Fruit fly (Drosophila melanogaster) whole organism, embryonic: ENCODE results near the gene Bacc.

Source experiments
- Atf6 ChIP-seq: fragments of 200-800 bp; sonication (Bioruptor generic); IDR thresholded peaks from 2 replicates; pipeline ENCODE4 v1.3.6; 2022; ENCODE audit warnings: missing biosample characterization, missing genetic modification characterization
- B-H1 ChIP-seq: fragments of 200-800 bp; sonication (Bioruptor generic); IDR thresholded peaks from 3 replicates; pipeline ENCODE4 v1.3.6; 2022; ENCODE audit warnings: missing biosample characterization, missing genetic modification characterization
- Bgb ChIP-seq: fragments of 200-800 bp; sonication (Bioruptor generic); IDR thresholded peaks from 2 replicates; pipeline ENCODE4 v1.3.6; 2022; ENCODE audit warnings: missing biosample characterization, missing genetic modification characterization; ENCODE audit not compliant: partially characterized antibody
- CG10147 ChIP-seq: fragments of 200-800 bp; sonication (Bioruptor generic); optimal IDR thresholded peaks from 2 replicates; lab custom pipeline; 2019; ENCODE audit warnings: missing biosample characterization, mild to moderate bottlenecking, missing genetic modification characterization, moderate library complexity
- CG10565 ChIP-seq: fragments of 200-800 bp; sonication (Bioruptor generic); optimal IDR thresholded peaks from 3 replicates; lab custom pipeline; 2016; ENCODE audit warnings: missing biosample characterization, mild to moderate bottlenecking, missing genetic modification characterization
- CG12942 ChIP-seq: fragments of 200-800 bp; sonication (Bioruptor generic); optimal IDR thresholded peaks from 3 replicates; lab custom pipeline; 2016; ENCODE audit warnings: missing biosample characterization, missing genetic modification characterization
- CG13123 ChIP-seq: fragments of 200-800 bp; sonication (Bioruptor generic); optimal IDR thresholded peaks from 2 replicates; lab custom pipeline; 2016; ENCODE audit warnings: missing biosample characterization, missing genetic modification characterization
- CG16815 ChIP-seq: fragments of 200-800 bp; sonication (Bioruptor generic); optimal IDR thresholded peaks from 3 replicates; lab custom pipeline; 2017; ENCODE audit warnings: missing biosample characterization, mild to moderate bottlenecking, missing genetic modification characterization
- CG17612 ChIP-seq: fragments of 200-800 bp; sonication (Bioruptor generic); IDR thresholded peaks from 2 replicates; pipeline ENCODE4 v1.3.6; 2022; ENCODE audit warnings: missing biosample characterization, missing genetic modification characterization
- CG17912 ChIP-seq: fragments of 200-800 bp; sonication (Bioruptor generic); optimal IDR thresholded peaks from 2 replicates; lab custom pipeline; 2018; ENCODE audit warnings: missing biosample characterization, mild to moderate bottlenecking, missing genetic modification characterization
- CG2120 ChIP-seq: fragments of 200-800 bp; sonication (Bioruptor generic); optimal IDR thresholded peaks from 3 replicates; lab custom pipeline; 2016; ENCODE audit warnings: missing biosample characterization, missing genetic modification characterization
- CG2712 ChIP-seq: fragments of 200-800 bp; optimal IDR thresholded peaks from 3 replicates; lab custom pipeline; 2019; ENCODE audit warnings: missing biosample characterization, mild to moderate bottlenecking, missing genetic modification characterization, moderate library complexity
- CG32772 ChIP-seq: fragments of 200-800 bp; sonication (Bioruptor generic); IDR thresholded peaks from 2 replicates; pipeline ENCODE4 v1.3.6; 2022; ENCODE audit warnings: missing biosample characterization, missing genetic modification characterization
- CG33557 ChIP-seq: fragments of 200-800 bp; sonication (Bioruptor generic); optimal IDR thresholded peaks from 2 replicates; lab custom pipeline; 2019; ENCODE audit warnings: missing biosample characterization, mild to moderate bottlenecking, missing genetic modification characterization, moderate library complexity
- CG4360 ChIP-seq: fragments of 200-800 bp; sonication (Bioruptor generic); IDR thresholded peaks from 2 replicates; pipeline ENCODE4 v1.3.6; 2022; ENCODE audit warnings: missing biosample characterization, missing genetic modification characterization
- CG43689 ChIP-seq: fragments of 200-800 bp; sonication (Bioruptor generic); IDR thresholded peaks from 2 replicates; pipeline ENCODE4 v1.3.6; 2022; ENCODE audit warnings: missing biosample characterization, missing genetic modification characterization
- CG4730 ChIP-seq: fragments of 200-800 bp; sonication (Bioruptor generic); IDR thresholded peaks from 2 replicates; pipeline ENCODE4 v1.3.6; 2022; ENCODE audit warnings: missing biosample characterization, missing genetic modification characterization
- CG6854 ChIP-seq: fragments of 200-800 bp; sonication (Bioruptor generic); optimal IDR thresholded peaks from 3 replicates; lab custom pipeline; 2017; ENCODE audit warnings: missing biosample characterization, mild to moderate bottlenecking, missing genetic modification characterization
- CG7271 ChIP-seq: fragments of 200-800 bp; sonication (Bioruptor generic); optimal IDR thresholded peaks from 2 replicates; lab custom pipeline; 2018; ENCODE audit warnings: missing biosample characterization, mild to moderate bottlenecking, missing genetic modification characterization, moderate library complexity
- CG7357 ChIP-seq: fragments of 200-800 bp; sonication (Bioruptor generic); IDR thresholded peaks from 3 replicates; pipeline ENCODE4 v1.3.6; 2022; ENCODE audit warnings: missing biosample characterization, missing genetic modification characterization
- CG7963 ChIP-seq: fragments of 200-800 bp; sonication (Bioruptor generic); IDR thresholded peaks from 3 replicates; pipeline ENCODE4 v1.3.6; 2022; ENCODE audit warnings: missing biosample characterization, missing genetic modification characterization; ENCODE audit not compliant: partially characterized antibody
- CG8089 ChIP-seq: fragments of 200-800 bp; sonication (Bioruptor generic); optimal IDR thresholded peaks from 3 replicates; lab custom pipeline; 2016; ENCODE audit warnings: missing biosample characterization, missing genetic modification characterization
- CG8478 ChIP-seq: fragments of >200 bp; optimal IDR thresholded peaks from 2 replicates; lab custom pipeline; 2018
- Dip2 ChIP-seq: fragments of 200-800 bp; sonication (Bioruptor generic); IDR thresholded peaks from 2 replicates; pipeline ENCODE4 v1.3.6; 2022; ENCODE audit warnings: missing biosample characterization, missing genetic modification characterization
- Dref ChIP-seq: fragments of 200-800 bp; sonication (Bioruptor generic); IDR thresholded peaks from 2 replicates; pipeline ENCODE4 v1.3.6; 2022; ENCODE audit warnings: missing biosample characterization, missing genetic modification characterization
- ERR ChIP-seq: fragments of 200-800 bp; sonication (Bioruptor generic); optimal IDR thresholded peaks from 2 replicates; lab custom pipeline; 2016; ENCODE audit warnings: missing biosample characterization, missing genetic modification characterization
- Gsc ChIP-seq: fragments of 200-800 bp; sonication (Bioruptor generic); IDR thresholded peaks from 2 replicates; pipeline ENCODE4 v1.3.6; 2022; ENCODE audit warnings: missing biosample characterization, missing genetic modification characterization
- Kr ChIP-seq: fragments of 200-800 bp; sonication (Bioruptor generic); optimal IDR thresholded peaks from 2 replicates; lab custom pipeline; 2017; ENCODE audit warnings: missing biosample characterization, mild to moderate bottlenecking, missing genetic modification characterization
- Mad ChIP-seq: fragments of 200-800 bp; sonication (Bioruptor generic); optimal IDR thresholded peaks from 2 replicates; lab custom pipeline; 2016; ENCODE audit warnings: missing biosample characterization, missing genetic modification characterization
- Med ChIP-seq: fragments of 200-800 bp; sonication (Bioruptor generic); peaks from one replicate; lab custom pipeline; 2016; ENCODE audit warnings: missing biosample characterization, missing genetic modification characterization, mild to moderate bottlenecking, inconsistent platforms, moderate library complexity
- Mes4 ChIP-seq: fragments of 200-800 bp; sonication (Bioruptor generic); optimal IDR thresholded peaks from 2 replicates; lab custom pipeline; 2016; ENCODE audit warnings: missing biosample characterization, missing genetic modification characterization
- NC2α ChIP-seq: fragments of 200-800 bp; sonication (Bioruptor generic); optimal IDR thresholded peaks from 2 replicates; lab custom pipeline; 2016; ENCODE audit warnings: missing biosample characterization, missing genetic modification characterization
- Opbp ChIP-seq: fragments of 200-800 bp; sonication (Bioruptor generic); IDR thresholded peaks from 3 replicates; pipeline ENCODE4 v1.3.6; 2022; ENCODE audit warnings: missing biosample characterization, missing genetic modification characterization; ENCODE audit not compliant: partially characterized antibody
- Scr ChIP-seq: fragments of 200-800 bp; sonication (Bioruptor generic); IDR thresholded peaks from 2 replicates; pipeline ENCODE4 v1.3.6; 2022; ENCODE audit warnings: missing biosample characterization, missing genetic modification characterization; ENCODE audit not compliant: partially characterized antibody
- Taf1 ChIP-seq: fragments of 200-800 bp; sonication (Bioruptor generic); IDR thresholded peaks from 2 replicates; pipeline ENCODE4 v1.3.6; 2022; ENCODE audit warnings: missing biosample characterization, missing genetic modification characterization
- ash1 ChIP-seq: fragments of 200-800 bp; sonication (Bioruptor generic); optimal IDR thresholded peaks from 2 replicates; lab custom pipeline; 2018; ENCODE audit warnings: missing biosample characterization, mild to moderate bottlenecking, missing genetic modification characterization
- br ChIP-seq: fragments of >200 bp; optimal IDR thresholded peaks from 2 replicates; lab custom pipeline; 2017
- chm ChIP-seq: fragments of 200-800 bp; sonication (Bioruptor generic); IDR thresholded peaks from 2 replicates; pipeline ENCODE4 v1.3.6; 2022; ENCODE audit warnings: missing biosample characterization, missing genetic modification characterization
- dati ChIP-seq: fragments of 200-800 bp; sonication (Bioruptor generic); IDR thresholded peaks from 2 replicates; pipeline ENCODE4 v1.3.6; 2022; ENCODE audit warnings: missing biosample characterization, missing genetic modification characterization
- dmrt99B ChIP-seq: fragments of 200-800 bp; sonication (Bioruptor generic); optimal IDR thresholded peaks from 2 replicates; lab custom pipeline; 2018; ENCODE audit warnings: missing biosample characterization, mild to moderate bottlenecking, missing genetic modification characterization, moderate library complexity
- eyg ChIP-seq: fragments of 200-800 bp; sonication (Bioruptor generic); optimal IDR thresholded peaks from 3 replicates; lab custom pipeline; 2016; ENCODE audit warnings: missing biosample characterization, missing genetic modification characterization
- gsb-n ChIP-seq: fragments of 200-800 bp; sonication (Bioruptor generic); optimal IDR thresholded peaks from 3 replicates; lab custom pipeline; 2018; ENCODE audit warnings: missing biosample characterization, mild to moderate bottlenecking, missing genetic modification characterization
- hkb ChIP-seq, 2 experiments: fragments of 200-800 bp in 1 of 2; fragments of >200 bp in 1 of 2; sonication (Bioruptor generic) in 1 of 2; IDR thresholded peaks in 1 of 2; optimal IDR thresholded peaks in 1 of 2; 2 replicates each; pipeline versions ENCODE4 v1.3.6 to Lab custom; 2017 to 2022; ENCODE audit warnings: missing biosample characterization in 1 of 2, missing genetic modification characterization in 1 of 2
- insv ChIP-seq, 2 experiments: fragments of 200-800 bp; sonication (Bioruptor generic); optimal IDR thresholded peaks; 3 replicates each; lab custom pipeline; 2016 to 2018; ENCODE audit warnings: missing biosample characterization in 2 of 2, missing genetic modification characterization in 2 of 2
- ken ChIP-seq: fragments of 200-800 bp; sonication (Bioruptor generic); IDR thresholded peaks from 3 replicates; pipeline ENCODE4 v1.3.6; 2022; ENCODE audit warnings: missing biosample characterization, missing genetic modification characterization
- kni ChIP-seq: fragments of 200-800 bp; sonication (Bioruptor generic); optimal IDR thresholded peaks from 3 replicates; lab custom pipeline; 2017; ENCODE audit warnings: mild to moderate bottlenecking, missing biosample characterization, missing genetic modification reagents, missing genetic modification characterization
- knrl ChIP-seq: fragments of 200-800 bp; sonication (Bioruptor generic); IDR thresholded peaks from 3 replicates; pipeline ENCODE4 v1.3.6; 2022; ENCODE audit warnings: missing biosample characterization, missing genetic modification characterization; ENCODE audit not compliant: partially characterized antibody
- nmo ChIP-seq: fragments of 200-800 bp; sonication (Bioruptor generic); optimal IDR thresholded peaks from 2 replicates; lab custom pipeline; 2018; ENCODE audit warnings: missing biosample characterization, mild to moderate bottlenecking, missing genetic modification characterization, moderate library complexity
- p53 ChIP-seq: fragments of 200-800 bp; sonication (Bioruptor generic); optimal IDR thresholded peaks from 2 replicates; lab custom pipeline; 2016; ENCODE audit warnings: missing biosample characterization, missing genetic modification characterization
- pb ChIP-seq: fragments of 200-800 bp; sonication (Bioruptor generic); optimal IDR thresholded peaks from 3 replicates; lab custom pipeline; 2016; ENCODE audit warnings: missing biosample characterization, missing genetic modification characterization
- schlank ChIP-seq: fragments of 200-800 bp; sonication (Bioruptor generic); optimal IDR thresholded peaks from 2 replicates; lab custom pipeline; 2018; ENCODE audit warnings: missing biosample characterization, mild to moderate bottlenecking, missing genetic modification characterization
- slp2 ChIP-seq: fragments of 200-800 bp; sonication (Bioruptor generic); optimal IDR thresholded peaks from 2 replicates; lab custom pipeline; 2016; ENCODE audit warnings: missing biosample characterization, missing genetic modification characterization
- usp ChIP-seq: fragments of >200 bp; optimal IDR thresholded peaks from 2 replicates; lab custom pipeline; 2017; ENCODE audit warnings: missing biosample characterization, missing genetic modification characterization

The Bacc gene

dm6 chr2L:2734215-2734614, 18.0 kb upstream of the Bacc start (continued):
- TF ChIP-seq knrl (GFP tag; lab: Robert Waterston, UW) (no peak), Med (GFP tag; lab: Kevin White, UChicago) (peak; percentile 86), Atf6 (peak; percentile 48; the same call in 1 of the 2 replicates), CG33557 (GFP tag; lab: Kevin White, UChicago) (no peak), CG17912 (GFP tag; lab: Kevin White, UChicago) (no peak), CG4730 (no peak), Opbp (no peak), kni (GFP tag; lab: Kevin White, UChicago) (no peak), br (lab: Kevin White, UChicago) (no peak), Bgb (GFP tag; lab: Robert Waterston, UW) (no peak), CG6854 (GFP tag; lab: Kevin White, UChicago) (peak; percentile 22), CG4360 (no peak), CG13123 (GFP tag; lab: Kevin White, UChicago) (no peak), CG7963 (GFP tag; lab: Robert Waterston, UW) (no peak), ash1 (GFP tag; lab: Kevin White, UChicago) (no peak), Gsc (GFP tag; lab: Robert Waterston, UW) (no peak), ERR (GFP tag; lab: Kevin White, UChicago) (no peak), chm (GFP tag; lab: Robert Waterston, UW) (no peak), insv (GFP tag; optimal IDR thresholded peaks at IDR 0.05; lab: Kevin White, UChicago) (no peak), CG17612 (GFP tag; lab: Robert Waterston, UW) (no peak), schlank (tag; lab: Kevin White, UChicago) (peak; percentile 29), Dref (GFP tag; lab: Robert Waterston, UW) (no peak), CG32772 (GFP tag; lab: Robert Waterston, UW) (no peak), hkb (optimal IDR thresholded peaks at IDR 0.05; lab: Kevin White, UChicago) (no peak), hkb (GFP tag; IDR thresholded peaks at IDR 0.05; lab: Robert Waterston, UW) (peak; percentile 31; the same call in 1 of the 2 replicates), eyg (GFP tag; lab: Kevin White, UChicago) (no peak), Kr (GFP tag; lab: Kevin White, UChicago) (no peak), CG2712 (tag; lab: Kevin White, UChicago) (peak; percentile 42), Taf1 (GFP tag; lab: Robert Waterston, UW) (no peak), Mad (GFP tag; lab: Kevin White, UChicago) (no peak), pb (no peak), ken (GFP tag; lab: Robert Waterston, UW) (no peak), CG43689 (GFP tag; lab: Robert Waterston, UW) (no peak), Dip2 (GFP tag; lab: Robert Waterston, UW) (no peak), usp (GFP tag; lab: Kevin White, UChicago) (no peak), Scr (GFP tag; lab: Robert Waterston, UW) (no peak), CG16815 (GFP tag; lab: Kevin White, UChicago) (peak; percentile 46), nmo (GFP tag; lab: Kevin White, UChicago) (peak; percentile 33), CG12942 (GFP tag; lab: Kevin White, UChicago) (no peak), CG8478 (lab: Kevin White, UChicago) (no peak), p53 (no peak), B-H1 (GFP tag; lab: Robert Waterston, UW) (no peak), CG10565 (GFP tag; lab: Kevin White, UChicago) (no peak), CG2120 (peak; percentile 86), NC2α (no peak), CG10147 (GFP tag; lab: Kevin White, UChicago) (peak; percentile 56), gsb-n (no peak), Mes4 (GFP tag; lab: Kevin White, UChicago) (no peak), CG8089 (GFP tag; lab: Kevin White, UChicago) (no peak), slp2 (peak; percentile 17), CG7357 (GFP tag; lab: Robert Waterston, UW) (peak; percentile 30; the same call in 1 of the 3 replicates), CG7271 (tag; lab: Kevin White, UChicago) (no peak), dmrt99B (no peak), dati (GFP tag; lab: Robert Waterston, UW) (no peak)
